Fruit fly (Drosophila melanogaster): Measurements from ENCODE around the gene CG7049.

Gene CG7049

DNA sequence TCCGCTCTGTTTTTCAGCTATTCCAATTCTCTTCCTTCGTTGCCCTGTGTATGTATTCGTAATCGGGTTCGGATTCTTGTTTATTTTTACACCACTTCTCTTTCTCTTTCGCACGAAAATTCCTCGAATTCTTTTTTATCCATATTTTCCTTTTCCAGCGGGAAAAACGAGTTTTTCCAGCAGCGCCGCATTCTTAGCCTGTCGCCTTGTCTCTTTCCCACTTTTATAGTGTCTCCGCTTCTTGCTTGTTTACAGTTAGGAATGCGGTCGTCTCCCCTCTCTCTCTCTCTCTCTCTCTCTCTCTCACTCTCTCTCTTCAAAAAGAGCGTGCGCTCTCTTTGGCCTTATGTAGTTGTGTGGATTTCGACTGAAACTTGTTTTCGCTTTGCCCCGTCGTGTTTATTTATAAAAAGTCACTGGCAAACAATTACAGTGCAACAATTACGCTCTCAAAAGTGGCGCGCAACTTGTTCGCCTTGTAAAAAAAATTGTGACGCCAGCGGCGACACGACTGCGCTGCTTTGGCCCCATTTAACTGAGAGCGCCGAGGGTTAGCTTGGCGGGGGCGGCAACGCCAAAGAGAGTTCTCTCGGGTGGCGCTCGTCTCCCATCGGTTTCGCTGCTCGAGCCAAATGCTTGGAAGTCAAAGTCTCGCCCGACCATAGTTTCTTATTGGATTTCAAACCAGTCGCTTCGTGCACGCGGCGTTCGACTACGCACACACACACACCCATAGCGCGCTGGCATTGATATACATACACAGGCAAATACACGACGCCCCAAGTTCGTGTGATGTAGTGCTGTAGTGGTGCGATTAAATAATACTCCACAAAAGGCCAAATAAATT, 44.7 kb downstream of the CG7049 start (continued):
- TF ChIP-seq CG6765 (GFP tag; optimal IDR thresholded peaks at IDR 0.05) (peak; percentile 71), CG11723 (GFP tag; optimal IDR thresholded peaks at IDR 0.05) (peak; percentile 20), CG4360 (GFP tag; IDR thresholded peaks at IDR 0.05) (0 out of 2 replicates have a peak, but pooled peaks have one; percentile 34), org-1 (GFP tag; optimal IDR thresholded peaks at IDR 0.05) (peak; percentile 24), wek (GFP tag; optimal IDR thresholded peaks at IDR 0.05) (peak; percentile 56), Eip74EF (GFP tag; optimal IDR thresholded peaks at IDR 0.05) (peak in 1 of 2 experiments; percentile 64), CG4424 (GFP tag; optimal IDR thresholded peaks at IDR 0.05) (peak; percentile 14), run (tag; optimal IDR thresholded peaks at IDR 0.05) (no peak), shn (GFP tag; optimal IDR thresholded peaks at IDR 0.05) (no peak), CG17612 (GFP tag; IDR thresholded peaks at IDR 0.05) (no peak), ranshi (GFP tag; IDR thresholded peaks at IDR 0.05) (no peak; the same call in 1 of the 2 replicates), trh (GFP tag; optimal IDR thresholded peaks at IDR 0.05) (no peak), Atf-2 (GFP tag; optimal IDR thresholded peaks at IDR 0.05) (no peak), CG9437 (GFP tag; optimal IDR thresholded peaks at IDR 0.05) (peak; percentile 8), CG30431 (GFP tag; optimal IDR thresholded peaks at IDR 0.05) (no peak), CG7556 (GFP tag; optimal IDR thresholded peaks at IDR 0.05) (no peak), CG7357 (GFP tag; IDR thresholded peaks at IDR 0.05) (no peak), gro (GFP tag; optimal IDR thresholded peaks at IDR 0.05) (no peak), CG13424 (tag; optimal IDR thresholded peaks at IDR 0.05) (peak; percentile 31), fru (optimal IDR thresholded peaks at IDR 0.05) (no peak), CG15601 (tag; optimal IDR thresholded peaks at IDR 0.05) (peak; percentile 22), schlank (tag; optimal IDR thresholded peaks at IDR 0.05) (peak; percentile 15), CG7963 (GFP tag; IDR thresholded peaks at IDR 0.05; ENCODE audit: partially characterized antibody) (peak; percentile 28; the same call in 1 of the 3 replicates), CG16813 (GFP tag; IDR thresholded peaks at IDR 0.05; ENCODE audit: partially characterized antibody) (peak; percentile 6; the same call in 1 of the 3 replicates), zen2 (GFP tag; IDR thresholded peaks at IDR 0.05; ENCODE audit: partially characterized antibody) (peak; percentile 55; the same call in 1 of the 3 replicates), CG10209 (GFP tag; optimal IDR thresholded peaks at IDR 0.05) (no peak), gt (GFP tag; IDR thresholded peaks at IDR 0.05) (no peak), chm (GFP tag; IDR thresholded peaks at IDR 0.05) (peak; percentile 72), CG17328 (GFP tag; IDR thresholded peaks at IDR 0.05) (peak; percentile 10; the same call in 1 of the 2 replicates), gce (GFP tag; IDR thresholded peaks at IDR 0.05) (0 out of 3 replicates have a peak, but pooled peaks have one; percentile 6), Hr3 (GFP tag; optimal IDR thresholded peaks at IDR 0.05) (peak; percentile 46), CG31441 (GFP tag; IDR thresholded peaks at IDR 0.05) (peak; percentile 8; the same call in 1 of the 2 replicates), Kr (GFP tag; optimal IDR thresholded peaks at IDR 0.05) (peak; percentile 37), Poxn (GFP tag; IDR thresholded peaks at IDR 0.05) (no peak), maf-S (GFP tag; optimal IDR thresholded peaks at IDR 0.05) (no peak), CG4328 (GFP tag; optimal IDR thresholded peaks at IDR 0.05) (peak; percentile 48), CG12155 (GFP tag; optimal IDR thresholded peaks at IDR 0.05) (no peak), amos (GFP tag; IDR thresholded peaks at IDR 0.05; ENCODE audit: partially characterized antibody) (peak; percentile 34; the same call in 1 of the 2 replicates), Bteb2 (GFP tag; optimal IDR thresholded peaks at IDR 0.05) (no peak), tap (tag; optimal IDR thresholded peaks at IDR 0.05) (peak; percentile 31), CG4707 (GFP tag; optimal IDR thresholded peaks at IDR 0.05) (peak; percentile 7), Pdp1 (GFP tag; optimal IDR thresholded peaks at IDR 0.05) (peak in 1 of 2 experiments; percentile 93), vfl (GFP tag; optimal IDR thresholded peaks at IDR 0.05) (no peak), tio (GFP tag; optimal IDR thresholded peaks at IDR 0.05) (no peak), Hr78 (GFP tag; optimal IDR thresholded peaks at IDR 0.05) (peak in 1 of 2 experiments; percentile 15), CG15011 (GFP tag; optimal IDR thresholded peaks at IDR 0.05) (peak; percentile 20), Taf1 (GFP tag; IDR thresholded peaks at IDR 0.05) (no peak), CG12769 (tag; optimal IDR thresholded peaks at IDR 0.05) (peak; percentile 70)
